Worm (Caenorhabditis elegans) whole organism, young adult: ENCODE results near the gene unc-53.

Experiments
- B0019.2 ChIP-seq: fragments of 200-800 bp; sonication (Bioruptor generic); conservative IDR thresholded peaks from 2 replicates; pipeline ENCODE4 v1.3.6; 2022; ENCODE audit warnings: missing genetic modification reagents, missing genetic modification characterization, missing compliant biosample characterization
- B0261.1 ChIP-seq: sonication (generic microtip); optimal IDR thresholded peaks from 2 replicates; lab custom pipeline; 2016; ENCODE audit warnings: mild to moderate bottlenecking, missing genetic modification characterization, moderate library complexity, missing compliant biosample characterization
- F10E7.11 ChIP-seq: sonication (generic microtip); optimal IDR thresholded peaks from 2 replicates; lab custom pipeline; 2017; ENCODE audit warnings: mild to moderate bottlenecking, missing genetic modification characterization, moderate library complexity, missing compliant biosample characterization
- F33H1.4 ChIP-seq: fragments of 200-800 bp; sonication (Bioruptor generic); IDR thresholded peaks from 2 replicates; pipeline ENCODE4 v1.3.6; 2022; ENCODE audit warnings: missing genetic modification reagents, missing genetic modification characterization, missing compliant biosample characterization
- F39B2.1 ChIP-seq: fragments of 200-800 bp; sonication (Bioruptor generic); IDR thresholded peaks from 2 replicates; pipeline ENCODE4 v1.3.6; 2022; ENCODE audit warnings: missing genetic modification reagents, missing genetic modification characterization, missing compliant biosample characterization
- F49E8.2 ChIP-seq: sonication (generic microtip); optimal IDR thresholded peaks from 3 replicates; lab custom pipeline; 2017; ENCODE audit warnings: missing genetic modification characterization, mild to moderate bottlenecking, missing compliant biosample characterization, antibody characterized with exemption, moderate library complexity; ENCODE audit not compliant: insufficient read depth
- F55B11.4 ChIP-seq: sonication (generic microtip); optimal IDR thresholded peaks from 2 replicates; lab custom pipeline; 2016; ENCODE audit warnings: missing compliant biosample characterization, missing genetic modification characterization, borderline replicate concordance; ENCODE audit not compliant: insufficient read depth
- F57A8.1 ChIP-seq: fragments of 200-800 bp; sonication (Bioruptor generic); optimal IDR thresholded peaks from 2 replicates; lab custom pipeline; 2018; ENCODE audit warnings: mild to moderate bottlenecking, missing genetic modification characterization, moderate library complexity, missing compliant biosample characterization
- F57C9.4 ChIP-seq: sonication (generic microtip); optimal IDR thresholded peaks from 2 replicates; lab custom pipeline; 2017; ENCODE audit warnings: mild to moderate bottlenecking, missing genetic modification characterization, missing compliant biosample characterization
- K12H6.12 ChIP-seq: fragments of 200-800 bp; sonication (Bioruptor generic); optimal IDR thresholded peaks from 2 replicates; lab custom pipeline; 2018; ENCODE audit warnings: mild to moderate bottlenecking, missing genetic modification characterization, missing compliant biosample characterization
- Y53G8AR.9 ChIP-seq: fragments of 200-800 bp; sonication (Bioruptor generic); conservative IDR thresholded peaks from 2 replicates; pipeline ENCODE4 v1.3.6; 2022; ENCODE audit warnings: missing genetic modification reagents, missing genetic modification characterization, missing compliant biosample characterization
- atf-7 ChIP-seq: sonication (generic microtip); optimal IDR thresholded peaks from 2 replicates; lab custom pipeline; 2017; ENCODE audit warnings: mild to moderate bottlenecking, missing genetic modification characterization, missing compliant biosample characterization
- attf-5 ChIP-seq: fragments of 200-800 bp; sonication (Bioruptor generic); optimal IDR thresholded peaks from 2 replicates; lab custom pipeline; 2018; ENCODE audit warnings: mild to moderate bottlenecking, missing genetic modification characterization, missing compliant biosample characterization
- cebp-2 ChIP-seq: fragments of 200-800 bp; sonication (Bioruptor generic); IDR thresholded peaks from 2 replicates; pipeline ENCODE4 v1.3.6; 2022; ENCODE audit warnings: missing genetic modification characterization, missing compliant biosample characterization
- ceh-27 ChIP-seq: fragments of 200-800 bp; sonication (Bioruptor generic); optimal IDR thresholded peaks from 2 replicates; lab custom pipeline; 2018; ENCODE audit warnings: mild to moderate bottlenecking, missing genetic modification characterization, moderate library complexity, missing compliant biosample characterization
- ceh-79 ChIP-seq: sonication (generic microtip); optimal IDR thresholded peaks from 2 replicates; lab custom pipeline; 2017; ENCODE audit warnings: mild to moderate bottlenecking, missing genetic modification characterization, missing compliant biosample characterization
- ceh-91 ChIP-seq: fragments of 200-800 bp; sonication (Bioruptor generic); IDR thresholded peaks from 2 replicates; pipeline ENCODE4 v1.3.6; 2022; ENCODE audit warnings: missing genetic modification reagents, missing genetic modification characterization, missing compliant biosample characterization
- dpl-1 ChIP-seq: fragments of 150-350 bp; optimal IDR thresholded peaks from 2 replicates; lab custom pipeline; 2014; ENCODE audit warnings: missing biosample characterization, missing genetic modification reagents, missing genetic modification characterization
- efl-1 ChIP-seq: fragments of 150-350 bp; optimal IDR thresholded peaks from 2 replicates; lab custom pipeline; 2014; ENCODE audit warnings: missing biosample characterization, missing genetic modification reagents, missing genetic modification characterization
- egl-18 ChIP-seq: fragments of 200-800 bp; sonication (Bioruptor generic); IDR thresholded peaks from 2 replicates; pipeline ENCODE4 v1.3.6; 2022; ENCODE audit warnings: missing genetic modification reagents, missing genetic modification characterization, missing compliant biosample characterization
- egl-44 ChIP-seq: fragments of 200-800 bp; sonication (Bioruptor generic); IDR thresholded peaks from 2 replicates; pipeline ENCODE4 v1.3.6; 2022; ENCODE audit warnings: missing genetic modification reagents, missing genetic modification characterization, missing compliant biosample characterization
- fkh-3 ChIP-seq: sonication (generic microtip); optimal IDR thresholded peaks from 2 replicates; lab custom pipeline; 2016; ENCODE audit warnings: mild to moderate bottlenecking, missing genetic modification characterization, missing compliant biosample characterization
- hlh-26 ChIP-seq: fragments of 200-800 bp; sonication (Bioruptor generic); conservative IDR thresholded peaks from 2 replicates; pipeline ENCODE4 v1.3.6; 2022; ENCODE audit warnings: missing genetic modification reagents, missing genetic modification characterization, missing compliant biosample characterization
- hmg-1.2 ChIP-seq: fragments of 200-800 bp; sonication (Bioruptor generic); IDR thresholded peaks from 2 replicates; pipeline ENCODE4 v1.3.6; 2022; ENCODE audit warnings: missing genetic modification reagents, missing genetic modification characterization, missing compliant biosample characterization
- hrde-1 ChIP-seq: sonication (generic microtip); optimal IDR thresholded peaks from 2 replicates; lab custom pipeline; 2016; ENCODE audit warnings: missing genetic modification characterization, mild to moderate bottlenecking, missing compliant biosample characterization, moderate library complexity, missing genotype, missing genetic modification reagents, borderline replicate concordance
- hsf-1 ChIP-seq: fragments of 200-800 bp; sonication (Bioruptor generic); IDR thresholded peaks from 2 replicates; pipeline ENCODE4 v1.3.6; 2022; ENCODE audit warnings: missing genetic modification reagents, missing genetic modification characterization, missing compliant biosample characterization
- let-607 ChIP-seq, 2 experiments: fragments of 200-800 bp in 1 of 2; sonication (Bioruptor generic) in 1 of 2; sonication (generic microtip) in 1 of 2; optimal IDR thresholded peaks; 2 replicates each; lab custom pipeline; 2016 to 2018; ENCODE audit warnings: mild to moderate bottlenecking in 2 of 2, missing compliant biosample characterization in 2 of 2, missing genetic modification characterization in 2 of 2, moderate library complexity in 2 of 2, missing genotype in 1 of 2
- lir-1 ChIP-seq: fragments of 200-800 bp; sonication (Bioruptor generic); conservative IDR thresholded peaks from 2 replicates; pipeline ENCODE4 v1.3.6; 2022; ENCODE audit warnings: missing genetic modification reagents, missing genetic modification characterization, missing compliant biosample characterization
- lsl-1 ChIP-seq: fragments of 200-800 bp; sonication (Bioruptor generic); optimal IDR thresholded peaks from 2 replicates; lab custom pipeline; 2018; ENCODE audit warnings: mild to moderate bottlenecking, missing genetic modification characterization, moderate library complexity, missing compliant biosample characterization
- madf-10 ChIP-seq: sonication (generic microtip); optimal IDR thresholded peaks from 2 replicates; lab custom pipeline; 2016; ENCODE audit warnings: mild to moderate bottlenecking, missing genetic modification characterization, missing compliant biosample characterization
- nfya-2 ChIP-seq: fragments of 200-800 bp; sonication (Bioruptor generic); IDR thresholded peaks from 2 replicates; pipeline ENCODE4 v1.3.6; 2022; ENCODE audit warnings: missing genetic modification reagents, missing genetic modification characterization, missing compliant biosample characterization
- nhr-90 ChIP-seq: sonication (generic microtip); optimal IDR thresholded peaks from 2 replicates; lab custom pipeline; 2016; ENCODE audit warnings: missing genotype, mild to moderate bottlenecking, missing genetic modification characterization, missing compliant biosample characterization
- pha-4 ChIP-seq: fragments of 150-350 bp; sonication (generic microtip); optimal IDR thresholded peaks from 2 replicates; lab custom pipeline; 2014; ENCODE audit warnings: missing biosample characterization, missing genetic modification reagents, missing genetic modification characterization
- repo-1 ChIP-seq: sonication (generic microtip); optimal IDR thresholded peaks from 2 replicates; lab custom pipeline; 2017; ENCODE audit warnings: mild to moderate bottlenecking, missing genetic modification characterization, missing compliant biosample characterization
- snpc-1.3 ChIP-seq: sonication (generic microtip); optimal IDR thresholded peaks from 2 replicates; lab custom pipeline; 2017; ENCODE audit warnings: missing genetic modification characterization, mild to moderate bottlenecking, missing compliant biosample characterization, antibody characterized with exemption, moderate library complexity, missing genotype, missing genetic modification reagents; ENCODE audit not compliant: insufficient read depth
- somi-1 ChIP-seq: fragments of 200-800 bp; sonication (Bioruptor generic); optimal IDR thresholded peaks from 2 replicates; lab custom pipeline; 2018; ENCODE audit warnings: mild to moderate bottlenecking, missing genetic modification characterization, missing compliant biosample characterization
- sptf-2 ChIP-seq: fragments of 200-800 bp; sonication (Bioruptor generic); optimal IDR thresholded peaks from 2 replicates; lab custom pipeline; 2018; ENCODE audit warnings: mild to moderate bottlenecking, missing genetic modification characterization, missing compliant biosample characterization
- tbp1 ChIP-seq: fragments of 200-800 bp; sonication (Bioruptor generic); optimal IDR thresholded peaks from 2 replicates; lab custom pipeline; 2018; ENCODE audit warnings: mild to moderate bottlenecking, missing genetic modification characterization, missing compliant biosample characterization
- xnd-1 ChIP-seq: sonication (generic microtip); optimal IDR thresholded peaks from 2 replicates; lab custom pipeline; 2016; ENCODE audit warnings: missing genotype, missing genetic modification reagents, missing genetic modification characterization, missing compliant biosample characterization
- zim-3 ChIP-seq: sonication (generic microtip); optimal IDR thresholded peaks from 2 replicates; lab custom pipeline; 2017; ENCODE audit warnings: mild to moderate bottlenecking, missing genetic modification characterization, moderate library complexity, missing compliant biosample characterization
- ztf-18 ChIP-seq: sonication (generic microtip); optimal IDR thresholded peaks from 2 replicates; lab custom pipeline; 2016; ENCODE audit warnings: missing genotype, mild to moderate bottlenecking, missing genetic modification characterization, missing compliant biosample characterization
- ztf-26 ChIP-seq: sonication (generic microtip); optimal IDR thresholded peaks from 2 replicates; lab custom pipeline; 2017; ENCODE audit warnings: missing genetic modification characterization, missing compliant biosample characterization

The unc-53 gene

ce11 chrII:11020707-11021106 is 68.5 kb downstream of the unc-53 start:
- TF ChIP-seq ceh-27 (no peak), ztf-26 (tag; lab: Kevin White, UChicago) (no peak), attf-5 (no peak), F55B11.4 (no peak), K12H6.12 (tag; lab: Kevin White, UChicago) (no peak), dpl-1 (GFP tag; lab: Kevin White, UChicago) (no peak), F57C9.4 (no peak), hrde-1 (tag; lab: Kevin White, UChicago) (no peak), fkh-3 (no peak), repo-1 (tag; lab: Kevin White, UChicago) (no peak)
- TF ChIP-seq, all 124 proteins: peak for 0

ce11 chrII:11016884-11017283 is 72.4 kb downstream of the unc-53 start:
- TF ChIP-seq nhr-90 (tag; lab: Kevin White, UChicago) (no peak), hlh-26 (GFP tag; lab: Robert Waterston, UW) (no peak), xnd-1 (no peak), hrde-1 (tag; lab: Kevin White, UChicago) (no peak), atf-7 (tag; lab: Kevin White, UChicago) (no peak), snpc-1.3 (tag; lab: Kevin White, UChicago) (no peak), Y53G8AR.9 (no peak), ceh-91 (no peak), cebp-2 (GFP tag; lab: Robert Waterston, UW) (no peak), F33H1.4 (GFP tag; lab: Robert Waterston, UW) (no peak), efl-1 (GFP tag; lab: Kevin White, UChicago) (no peak), hmg-1.2 (GFP tag; lab: Robert Waterston, UW) (no peak), sptf-2 (no peak), zim-3 (no peak), B0019.2 (GFP tag; lab: Robert Waterston, UW) (no peak), F57C9.4 (no peak), egl-44 (GFP tag; lab: Robert Waterston, UW) (no peak), B0261.1 (tag; lab: Kevin White, UChicago) (no peak), lir-1 (GFP tag; lab: Robert Waterston, UW) (no peak)
- TF ChIP-seq, all 124 proteins: peak for 0

ce11 chrII:11016835-11016883 is 72.6 kb downstream of the unc-53 start, which contains the start of gene ram-2:
Gene ram-2, minus strand, starts transcription at chrII:11016881.
- TF ChIP-seq F57A8.1 (GFP tag; lab: Kevin White, UChicago) (no peak), egl-18 (GFP tag; lab: Robert Waterston, UW) (no peak), B0019.2 (GFP tag; lab: Robert Waterston, UW) (no peak), tbp1 (GFP tag; lab: Kevin White, UChicago) (no peak), F10E7.11 (tag; lab: Kevin White, UChicago) (no peak), let-607 (tag; optimal IDR thresholded peaks at IDR 0.05; lab: Kevin White, UChicago) (no peak)

- TF ChIP-seq somi-1 (GFP tag; lab: Kevin White, UChicago), result no peak
- TF ChIP-seq ztf-18 (tag; lab: Kevin White, UChicago), result no peak
- TF ChIP-seq lsl-1, result no peak
- TF ChIP-seq ceh-79 (tag; lab: Kevin White, UChicago), result no peak
- no peak for TF ChIP-seq madf-10 (tag; lab: Kevin White, UChicago)
- no peak for TF ChIP-seq pha-4 (tag; lab: Kevin White, UChicago)
- TF ChIP-seq F49E8.2, result no peak
- no peak for TF ChIP-seq B0261.1 (tag; lab: Kevin White, UChicago)
- TF ChIP-seq F39B2.1, result no peak
- no peak for TF ChIP-seq hsf-1 (GFP tag; lab: Robert Waterston, UW)
- TF ChIP-seq nfya-2 (GFP tag; lab: Robert Waterston, UW), result no peak
These were observed 72.8 kb downstream of the unc-53 start for ce11 chrII:11016435-11016834.
